Worm (Caenorhabditis elegans) whole organism, L1 larva: ENCODE data around the gene Y43C5A.4.

Experiments used
- C16A3.4 ChIP-seq: fragments of 150-350 bp; optimal IDR thresholded peaks from 2 replicates; lab custom pipeline; 2014; ENCODE audit warnings: missing biosample characterization, missing genetic modification characterization
- aha-1 ChIP-seq: fragments of 150-350 bp; optimal IDR thresholded peaks from 2 replicates; lab custom pipeline; 2014; ENCODE audit warnings: missing biosample characterization, missing genetic modification characterization
- ceh-63 ChIP-seq: fragments of 200-800 bp; sonication (Bioruptor generic); optimal IDR thresholded peaks from 2 replicates; lab custom pipeline; 2018; ENCODE audit warnings: mild to moderate bottlenecking, missing genetic modification characterization, missing compliant biosample characterization
- ceh-82 ChIP-seq, 3 experiments: fragments of 150-350 bp in 1 of 3; sonication (generic microtip) in 2 of 3; optimal IDR thresholded peaks; 2 replicates each; lab custom pipeline; 2014 to 2017; ENCODE audit warnings: missing biosample characterization in 3 of 3, missing genetic modification characterization in 3 of 3
- ceh-88 ChIP-seq: fragments of 200-800 bp; sonication (Bioruptor generic); IDR thresholded peaks from 2 replicates; pipeline ENCODE4 v1.3.6; 2022; ENCODE audit warnings: missing genetic modification characterization, missing compliant biosample characterization
- ces-1 ChIP-seq: fragments of 150-350 bp; optimal IDR thresholded peaks from 2 replicates; lab custom pipeline; 2014; ENCODE audit warnings: missing biosample characterization, missing genetic modification reagents, missing genetic modification characterization
- dsc-1 ChIP-seq: sonication (generic microtip); optimal IDR thresholded peaks from 2 replicates; lab custom pipeline; 2016; ENCODE audit warnings: mild to moderate bottlenecking, missing genetic modification characterization, missing compliant biosample characterization
- efl-1 ChIP-seq, 4 experiments: fragments of 150-350 bp; optimal IDR thresholded peaks in 3 of 4; peaks in 1 of 4; 1 replicate in 1 of 4; 2 replicates in 3 of 4; lab custom pipeline; 2014; ENCODE audit warnings: missing biosample characterization in 2 of 4, missing genetic modification characterization in 2 of 4, missing genetic modification reagents in 2 of 4
- egl-13 ChIP-seq: sonication (generic microtip); optimal IDR thresholded peaks from 2 replicates; lab custom pipeline; 2016; ENCODE audit warnings: missing genotype, missing genetic modification reagents, missing genetic modification characterization, missing compliant biosample characterization
- egl-27 ChIP-seq, 2 experiments: fragments of 150-350 bp in 1 of 2; sonication (generic microtip); optimal IDR thresholded peaks; 3 replicates each; lab custom pipeline; 2017 to 2018; ENCODE audit warnings: missing biosample characterization in 2 of 2, missing genetic modification characterization in 2 of 2, missing genetic modification reagents in 2 of 2
- ets-5 ChIP-seq: fragments of 200-800 bp; sonication (Bioruptor generic); IDR thresholded peaks from 2 replicates; pipeline ENCODE4 v1.3.6; 2022; ENCODE audit warnings: missing genetic modification characterization, missing compliant biosample characterization
- fkh-4 ChIP-seq: sonication (generic microtip); optimal IDR thresholded peaks from 2 replicates; lab custom pipeline; 2016; ENCODE audit warnings: missing compliant biosample characterization, missing genetic modification characterization, borderline replicate concordance
- hlh-4 ChIP-seq: sonication (generic microtip); optimal IDR thresholded peaks from 2 replicates; lab custom pipeline; 2016; ENCODE audit warnings: mild to moderate bottlenecking, missing genetic modification characterization, missing compliant biosample characterization
- hpl-2 ChIP-seq: fragments of 150-350 bp; optimal IDR thresholded peaks from 2 replicates; lab custom pipeline; 2014; ENCODE audit warnings: missing biosample characterization, missing genetic modification reagents, missing genetic modification characterization
- isw-1 ChIP-seq: fragments of 200-800 bp; sonication (Bioruptor generic); IDR thresholded peaks from 2 replicates; pipeline ENCODE4 v1.3.6; 2022; ENCODE audit warnings: missing genetic modification characterization, missing compliant biosample characterization
- jun-1 ChIP-seq: fragments of 150-350 bp; optimal IDR thresholded peaks from 2 replicates; lab custom pipeline; 2014; ENCODE audit warnings: missing biosample characterization, missing genetic modification reagents, missing genetic modification characterization
- lin-13 ChIP-seq: fragments of 150-350 bp; optimal IDR thresholded peaks from 2 replicates; lab custom pipeline; 2014; ENCODE audit warnings: missing biosample characterization, missing genetic modification reagents, missing genetic modification characterization
- lin-14 ChIP-seq: fragments of 200-800 bp; sonication (Bioruptor generic); optimal IDR thresholded peaks from 2 replicates; lab custom pipeline; 2018; ENCODE audit warnings: mild to moderate bottlenecking, missing genetic modification characterization, moderate library complexity, missing compliant biosample characterization
- lin-15B ChIP-seq: fragments of 150-350 bp; sonication (generic microtip); optimal IDR thresholded peaks from 3 replicates; lab custom pipeline; 2014; ENCODE audit warnings: missing biosample characterization, missing genetic modification characterization
- lin-35 ChIP-seq, 2 experiments: fragments of 150-350 bp; optimal IDR thresholded peaks; 2 replicates each; lab custom pipeline; 2014; ENCODE audit warnings: missing biosample characterization in 2 of 2, missing genetic modification characterization in 2 of 2, missing genetic modification reagents in 2 of 2
- lin-39 ChIP-seq: fragments of 150-350 bp; optimal IDR thresholded peaks from 2 replicates; lab custom pipeline; 2014; ENCODE audit warnings: missing biosample characterization, missing genetic modification reagents, missing genetic modification characterization
- lsy-2 ChIP-seq, 2 experiments: fragments of 150-350 bp; optimal IDR thresholded peaks; 2 replicates each; lab custom pipeline; 2014; ENCODE audit warnings: missing biosample characterization in 2 of 2, missing genetic modification characterization in 2 of 2
- mdl-1 ChIP-seq, 2 experiments: fragments of 150-350 bp; optimal IDR thresholded peaks; 2 replicates each; lab custom pipeline; 2014 to 2017; ENCODE audit warnings: missing biosample characterization in 2 of 2, missing genetic modification characterization in 2 of 2, inconsistent platforms in 1 of 2
- mef-2 ChIP-seq: fragments of 150-350 bp; optimal IDR thresholded peaks from 2 replicates; lab custom pipeline; 2014; ENCODE audit warnings: missing biosample characterization, missing genetic modification characterization
- mep-1 ChIP-seq: fragments of 150-350 bp; optimal IDR thresholded peaks from 2 replicates; lab custom pipeline; 2014; ENCODE audit warnings: missing biosample characterization, missing genetic modification characterization
- nhr-12 ChIP-seq: sonication (generic microtip); optimal IDR thresholded peaks from 2 replicates; lab custom pipeline; 2017; ENCODE audit warnings: missing biosample characterization, missing genetic modification characterization
- nhr-20 ChIP-seq: sonication (generic microtip); optimal IDR thresholded peaks from 2 replicates; lab custom pipeline; 2016; ENCODE audit warnings: mild to moderate bottlenecking, missing genetic modification characterization, missing compliant biosample characterization
- nhr-77 ChIP-seq: fragments of 150-350 bp; optimal IDR thresholded peaks from 2 replicates; lab custom pipeline; 2014; ENCODE audit warnings: missing biosample characterization, missing genetic modification characterization
- nhr-84 ChIP-seq: sonication (generic microtip); optimal IDR thresholded peaks from 2 replicates; lab custom pipeline; 2017; ENCODE audit warnings: missing biosample characterization, missing genetic modification characterization
- nhr-90 ChIP-seq: sonication (generic microtip); optimal IDR thresholded peaks from 2 replicates; lab custom pipeline; 2016; ENCODE audit warnings: mild to moderate bottlenecking, missing genetic modification characterization, missing compliant biosample characterization; ENCODE audit not compliant: poor library complexity
- pag-3 ChIP-seq: sonication (generic microtip); optimal IDR thresholded peaks from 2 replicates; lab custom pipeline; 2017; ENCODE audit warnings: missing genetic modification characterization, mild to moderate bottlenecking, missing compliant biosample characterization, antibody characterized with exemption, borderline replicate concordance; ENCODE audit not compliant: insufficient read depth
- rnt-1 ChIP-seq: sonication (generic microtip); optimal IDR thresholded peaks from 2 replicates; lab custom pipeline; 2016; ENCODE audit warnings: mild to moderate bottlenecking, missing genetic modification characterization, moderate library complexity, missing compliant biosample characterization
- skn-1 ChIP-seq: fragments of 150-350 bp; optimal IDR thresholded peaks from 2 replicates; lab custom pipeline; 2014; ENCODE audit warnings: missing biosample characterization, missing genetic modification characterization
- snpc-4 ChIP-seq: fragments of 150-350 bp; optimal IDR thresholded peaks from 2 replicates; lab custom pipeline; 2014; ENCODE audit warnings: missing biosample characterization, missing genetic modification characterization
- snu-23 ChIP-seq: sonication (generic microtip); optimal IDR thresholded peaks from 2 replicates; lab custom pipeline; 2016; ENCODE audit warnings: missing genetic modification characterization, missing compliant biosample characterization
- sox-4 ChIP-seq: sonication (generic microtip); optimal IDR thresholded peaks from 2 replicates; lab custom pipeline; 2016; ENCODE audit warnings: missing genetic modification characterization, missing compliant biosample characterization
- sptf-1 ChIP-seq: fragments of 150-350 bp; optimal IDR thresholded peaks from 2 replicates; lab custom pipeline; 2014; ENCODE audit warnings: missing biosample characterization, missing genetic modification characterization
- unc-130 ChIP-seq: fragments of 150-350 bp; optimal IDR thresholded peaks from 2 replicates; lab custom pipeline; 2017; ENCODE audit warnings: missing biosample characterization, missing genetic modification characterization, inconsistent platforms
- xbp-1 ChIP-seq: sonication (generic microtip); optimal IDR thresholded peaks from 2 replicates; lab custom pipeline; 2016; ENCODE audit warnings: missing genetic modification characterization, missing compliant biosample characterization
- zip-4 ChIP-seq: fragments of 200-800 bp; sonication (Bioruptor generic); optimal IDR thresholded peaks from 2 replicates; lab custom pipeline; 2018; ENCODE audit warnings: mild to moderate bottlenecking, missing genetic modification characterization, moderate library complexity, missing compliant biosample characterization
- ztf-4 ChIP-seq: fragments of 150-350 bp; optimal IDR thresholded peaks from 2 replicates; lab custom pipeline; 2014; ENCODE audit warnings: missing biosample characterization, missing genetic modification characterization

Y43C5A.4 gene

ce11 chrIV:10284194-10284910 is 6.5 kb downstream of the Y43C5A.4 start, which contains the start of gene rad-51 (continued):
- no peak for TF ChIP-seq fkh-4
- TF ChIP-seq mep-1 (tag; lab: Kevin White, UChicago): peak; percentile 80
- peak; percentile 59 for TF ChIP-seq rnt-1 (tag; lab: Kevin White, UChicago)
- TF ChIP-seq egl-27 (tag; optimal IDR thresholded peaks at IDR 0.05; lab: Kevin White, UChicago): no peak
- TF ChIP-seq lsy-2 (tag; optimal IDR thresholded peaks at IDR 0.05; lab: Kevin White, UChicago): peak; percentile 48 to 79
- no peak for TF ChIP-seq egl-13 (tag; lab: Kevin White, UChicago)
- TF ChIP-seq sptf-1 (tag; lab: Kevin White, UChicago): no peak
- peak; percentile 39 for TF ChIP-seq nhr-77 (tag; lab: Kevin White, UChicago)
- TF ChIP-seq nhr-12 (tag; lab: Kevin White, UChicago): no peak
- peak; percentile 10 for TF ChIP-seq lin-13 (GFP tag; lab: Kevin White, UChicago)
- peak; percentile 34 for TF ChIP-seq pag-3
- TF ChIP-seq ets-5: no peak
- peak; percentile 17 for TF ChIP-seq nhr-90 (tag; lab: Kevin White, UChicago)
- TF ChIP-seq sox-4 (tag; lab: Kevin White, UChicago): no peak
- no peak for TF ChIP-seq hlh-4 (tag; lab: Kevin White, UChicago)
- peak; percentile 72 for TF ChIP-seq snu-23 (GFP tag; lab: Kevin White, UChicago)
- TF ChIP-seq lin-39 (tag; lab: Kevin White, UChicago): no peak
- no peak for TF ChIP-seq snpc-4 (tag; lab: Kevin White, UChicago)
- TF ChIP-seq nhr-84: no peak
- TF ChIP-seq hpl-2 (GFP tag; lab: Kevin White, UChicago): no peak
- peak; percentile 69 for TF ChIP-seq lin-15B (tag; lab: Kevin White, UChicago)
- peak in 2 of 3 experiments; percentile 55 to 75 for TF ChIP-seq ceh-82 (tag; optimal IDR thresholded peaks at IDR 0.05; lab: Kevin White, UChicago)
- TF ChIP-seq lin-14 (GFP tag; lab: Kevin White, UChicago): peak; percentile 97
- TF ChIP-seq lin-35 (GFP tag; optimal IDR thresholded peaks at IDR 0.05; lab: Kevin White, UChicago): peak; percentile 89 to 93
- TF ChIP-seq ceh-63: no peak
- TF ChIP-seq xbp-1 (tag; lab: Kevin White, UChicago): peak; percentile 45
- no peak for TF ChIP-seq unc-130 (tag; lab: Kevin White, UChicago)
- no peak for TF ChIP-seq mef-2 (tag; lab: Kevin White, UChicago)
- TF ChIP-seq nhr-20 (tag; lab: Kevin White, UChicago): peak; percentile 64
- no peak for TF ChIP-seq ces-1 (GFP tag; lab: Kevin White, UChicago)
- TF ChIP-seq zip-4 (GFP tag; lab: Kevin White, UChicago): no peak
- peak; percentile 24; the same call in 1 of the 2 replicates for TF ChIP-seq isw-1 (GFP tag; lab: Robert Waterston, UW)
- TF ChIP-seq skn-1 (tag; lab: Kevin White, UChicago): peak; percentile 46
- TF ChIP-seq dsc-1 (tag; lab: Kevin White, UChicago): no peak
- TF ChIP-seq jun-1 (tag; lab: Kevin White, UChicago): peak; percentile 45
- no peak for TF ChIP-seq aha-1 (tag; lab: Kevin White, UChicago)
- TF ChIP-seq mdl-1 (tag; optimal IDR thresholded peaks at IDR 0.05; lab: Kevin White, UChicago): peak in 1 of 2 experiments; percentile 76
- TF ChIP-seq C16A3.4: peak; percentile 39
- TF ChIP-seq ceh-88: no peak
- no peak for TF ChIP-seq ztf-4 (tag; lab: Kevin White, UChicago)
- peak; percentile 57 to 89 for TF ChIP-seq efl-1 (optimal IDR thresholded peaks at IDR 0.05; lab: Kevin White, UChicago)
- peak; percentile 86 to 98 for TF ChIP-seq efl-1 (GFP tag; optimal IDR thresholded peaks at IDR 0.05 in 1 of 2; lab: Kevin White, UChicago)
- TF ChIP-seq, all 84 proteins: peak for 32
